1 fruit fly cellular context compared by ENCODE assay signal in the genomic region with DNA sequence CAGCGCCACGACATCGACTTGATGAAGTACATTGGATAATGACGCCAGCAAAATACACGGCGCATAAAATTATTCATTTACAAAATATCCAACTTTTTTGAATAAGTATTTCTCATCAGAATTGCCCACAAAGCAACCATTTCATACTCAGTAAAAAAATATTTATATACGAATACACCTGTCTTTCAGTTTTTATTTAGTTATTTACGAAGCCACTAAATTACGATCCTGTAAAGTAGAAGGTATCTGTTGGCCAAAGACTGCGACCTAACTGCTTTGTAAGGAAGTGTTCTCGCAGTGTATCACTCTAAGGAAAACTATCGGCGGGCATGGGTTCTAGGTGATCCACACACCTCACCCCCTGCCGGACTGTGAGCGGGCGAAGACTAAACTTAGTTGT.
TF ChIP-seq lines count a peak whose summit lies in the region.

No protein-coding gene starts in this region.

TF ChIP-seq in whole organism, embryonic, 481 proteins besides CTCF, POLR2A, EP300 and RAD21 (continued from another document and continues in another):
- no peak for TF ChIP-seq CG17359 (tag; optimal IDR thresholded peaks at IDR 0.05; lab: Kevin White, UChicago)
- TF ChIP-seq Lim3 (GFP tag; IDR thresholded peaks at IDR 0.05; lab: Robert Waterston, UW) = 0 out of 2 replicates have a peak, but pooled peaks have one; percentile 10
- no peak for TF ChIP-seq Dfd (GFP tag; optimal IDR thresholded peaks at IDR 0.05; lab: Kevin White, UChicago)
- TF ChIP-seq dimm (GFP tag; IDR thresholded peaks at IDR 0.05; lab: Robert Waterston, UW) = peak; percentile 23; the same call in 1 of the 2 replicates
- peak; percentile 70; the same call in 2 of the 4 replicates for TF ChIP-seq Gug (GFP tag; IDR thresholded peaks at IDR 0.05; lab: Robert Waterston, UW)
- TF ChIP-seq Ets65A (GFP tag; lab: Kevin White, UChicago) = peak; percentile 91
- peak; percentile 49; the same call in 2 of the 3 replicates for TF ChIP-seq CG7357 (GFP tag; IDR thresholded peaks at IDR 0.05; lab: Robert Waterston, UW)
- peak; percentile 45 for TF ChIP-seq tin (GFP tag; optimal IDR thresholded peaks at IDR 0.05; lab: Kevin White, UChicago)
- TF ChIP-seq Med (GFP tag; lab: Kevin White, UChicago) = peak; percentile 91
- no peak for TF ChIP-seq pan (optimal IDR thresholded peaks at IDR 0.05; lab: Kevin White, UChicago)
- TF ChIP-seq pan (GFP tag; optimal IDR thresholded peaks at IDR 0.05 in 1 of 2, IDR thresholded peaks at IDR 0.05 in 1 of 2) = peak in 1 of 2 experiments; percentile 66
- TF ChIP-seq CG2129 (GFP tag; IDR thresholded peaks at IDR 0.05; lab: Robert Waterston, UW; ENCODE audit: partially characterized antibody) = no peak
- TF ChIP-seq CG1647 (GFP tag; optimal IDR thresholded peaks at IDR 0.05; lab: Kevin White, UChicago) = peak; percentile 16
- no peak for TF ChIP-seq CG1792 (GFP tag; optimal IDR thresholded peaks at IDR 0.05; lab: Kevin White, UChicago)
- TF ChIP-seq CG4360 (GFP tag; IDR thresholded peaks at IDR 0.05; lab: Robert Waterston, UW) = no peak
- TF ChIP-seq CG12219 (GFP tag; optimal IDR thresholded peaks at IDR 0.05; lab: Kevin White, UChicago) = peak; percentile 20
- TF ChIP-seq lmd (GFP tag; IDR thresholded peaks at IDR 0.05; lab: Robert Waterston, UW) = peak; percentile 62
- TF ChIP-seq inv (GFP tag; IDR thresholded peaks at IDR 0.05; lab: Robert Waterston, UW; ENCODE audit: partially characterized antibody) = no peak
- no peak for TF ChIP-seq crc (GFP tag; optimal IDR thresholded peaks at IDR 0.05; lab: Kevin White, UChicago)
- peak; percentile 29 for TF ChIP-seq Chrac-16 (GFP tag; optimal IDR thresholded peaks at IDR 0.05; lab: Kevin White, UChicago)
- no peak for TF ChIP-seq toy (GFP tag; IDR thresholded peaks at IDR 0.05; lab: Robert Waterston, UW)
- no peak for TF ChIP-seq BEAF-32 (GFP tag; optimal IDR thresholded peaks at IDR 0.05; lab: Kevin White, UChicago)
- TF ChIP-seq Camta (GFP tag; optimal IDR thresholded peaks at IDR 0.05; lab: Kevin White, UChicago) = peak; percentile 13
- TF ChIP-seq scrt (GFP tag; optimal IDR thresholded peaks at IDR 0.05; lab: Kevin White, UChicago) = no peak
- peak; percentile 30; the same call in 1 of the 2 replicates for TF ChIP-seq H2.0 (GFP tag; IDR thresholded peaks at IDR 0.05; lab: Robert Waterston, UW)
- TF ChIP-seq Optix (GFP tag; IDR thresholded peaks at IDR 0.05; lab: Robert Waterston, UW) = peak; percentile 43; the same call in 1 of the 3 replicates
- no peak for TF ChIP-seq Fer2 (tag; optimal IDR thresholded peaks at IDR 0.05; lab: Kevin White, UChicago)
- no peak for TF ChIP-seq nau (GFP tag; optimal IDR thresholded peaks at IDR 0.05; lab: Kevin White, UChicago)
- TF ChIP-seq CG18476 (GFP tag; optimal IDR thresholded peaks at IDR 0.05; lab: Kevin White, UChicago) = peak; percentile 12
- no peak for TF ChIP-seq grn (GFP tag; optimal IDR thresholded peaks at IDR 0.05; lab: Kevin White, UChicago)
- peak; percentile 42; the same call in 1 of the 2 replicates for TF ChIP-seq CG4404 (GFP tag; IDR thresholded peaks at IDR 0.05; lab: Robert Waterston, UW)
- peak in 1 of 2 experiments; percentile 30 for TF ChIP-seq bsh (GFP tag; optimal IDR thresholded peaks at IDR 0.05; lab: Kevin White, UChicago)
- TF ChIP-seq ara (GFP tag; IDR thresholded peaks at IDR 0.05; lab: Robert Waterston, UW) = 0 out of 2 replicates have a peak, but pooled peaks have one; percentile 35
- TF ChIP-seq corto (GFP tag; optimal IDR thresholded peaks at IDR 0.05; lab: Kevin White, UChicago) = no peak
- peak; percentile 22 for TF ChIP-seq chn (GFP tag; optimal IDR thresholded peaks at IDR 0.05; lab: Kevin White, UChicago)
- peak; percentile 30 for TF ChIP-seq CG7786 (GFP tag; optimal IDR thresholded peaks at IDR 0.05; lab: Kevin White, UChicago)
- no peak for TF ChIP-seq dati (GFP tag; IDR thresholded peaks at IDR 0.05; lab: Robert Waterston, UW)
- TF ChIP-seq ssp (GFP tag; IDR thresholded peaks at IDR 0.05; lab: Robert Waterston, UW) = peak; percentile 5; the same call in 1 of the 2 replicates
- TF ChIP-seq Bdp1 (GFP tag; optimal IDR thresholded peaks at IDR 0.05; lab: Kevin White, UChicago) = no peak
- TF ChIP-seq Ada2b (GFP tag; IDR thresholded peaks at IDR 0.05; lab: Robert Waterston, UW) = peak; percentile 49
- peak; percentile 32 for TF ChIP-seq CG18619 (GFP tag; optimal IDR thresholded peaks at IDR 0.05; lab: Kevin White, UChicago)
- TF ChIP-seq pfk (GFP tag; optimal IDR thresholded peaks at IDR 0.05; lab: Kevin White, UChicago) = no peak
- TF ChIP-seq dm (GFP tag; optimal IDR thresholded peaks at IDR 0.05; lab: Kevin White, UChicago) = no peak
- TF ChIP-seq B-H1 (GFP tag; IDR thresholded peaks at IDR 0.05; lab: Robert Waterston, UW) = 0 out of 3 replicates have a peak, but pooled peaks have one; percentile 12
- 0 out of 3 replicates have a peak, but pooled peaks have one; percentile 15 for TF ChIP-seq ase (GFP tag; IDR thresholded peaks at IDR 0.05; lab: Robert Waterston, UW)
- no peak for TF ChIP-seq insv (GFP tag; optimal IDR thresholded peaks at IDR 0.05; lab: Kevin White, UChicago)
- peak; percentile 54; the same call in 1 of the 2 replicates for TF ChIP-seq CG32532 (GFP tag; IDR thresholded peaks at IDR 0.05; lab: Robert Waterston, UW)
- peak; percentile 35 for TF ChIP-seq CG9876 (GFP tag; optimal IDR thresholded peaks at IDR 0.05; lab: Kevin White, UChicago)
- peak; percentile 37 for TF ChIP-seq CG4820 (GFP tag; optimal IDR thresholded peaks at IDR 0.05; lab: Kevin White, UChicago)
- TF ChIP-seq CG4854 (GFP tag; optimal IDR thresholded peaks at IDR 0.05; lab: Kevin White, UChicago) = no peak
- TF ChIP-seq run (tag; optimal IDR thresholded peaks at IDR 0.05; lab: Kevin White, UChicago) = no peak
- 0 out of 3 replicates have a peak, but pooled peaks have one; percentile 8 for TF ChIP-seq CG6175 (GFP tag; IDR thresholded peaks at IDR 0.05; lab: Robert Waterston, UW)
- TF ChIP-seq E2f2 (GFP tag; IDR thresholded peaks at IDR 0.05; lab: Robert Waterston, UW) = peak; percentile 22; the same call in 1 of the 2 replicates
- TF ChIP-seq jigr1 (GFP tag; IDR thresholded peaks at IDR 0.05; lab: Robert Waterston, UW) = 0 out of 3 replicates have a peak, but pooled peaks have one; percentile 27
- TF ChIP-seq kah (GFP tag; optimal IDR thresholded peaks at IDR 0.05; lab: Kevin White, UChicago) = no peak
- TF ChIP-seq zen2 (GFP tag; IDR thresholded peaks at IDR 0.05; lab: Robert Waterston, UW; ENCODE audit: partially characterized antibody) = no peak
- no peak for TF ChIP-seq hkb (optimal IDR thresholded peaks at IDR 0.05; lab: Kevin White, UChicago)
- 0 out of 2 replicates have a peak, but pooled peaks have one; percentile 33 for TF ChIP-seq hkb (GFP tag; IDR thresholded peaks at IDR 0.05; lab: Robert Waterston, UW)
- no peak for TF ChIP-seq bowl (GFP tag; IDR thresholded peaks at IDR 0.05; lab: Robert Waterston, UW)
- TF ChIP-seq wek (GFP tag; optimal IDR thresholded peaks at IDR 0.05; lab: Kevin White, UChicago) = no peak
- no peak for TF ChIP-seq Atf3 (GFP tag; optimal IDR thresholded peaks at IDR 0.05; lab: Kevin White, UChicago)
- no peak for TF ChIP-seq gro (GFP tag; optimal IDR thresholded peaks at IDR 0.05; lab: Kevin White, UChicago)
- TF ChIP-seq CG16813 (GFP tag; IDR thresholded peaks at IDR 0.05; lab: Robert Waterston, UW; ENCODE audit: partially characterized antibody) = no peak
- TF ChIP-seq fu2 (GFP tag; optimal IDR thresholded peaks at IDR 0.05; lab: Kevin White, UChicago) = peak; percentile 39
- peak; percentile 63 for TF ChIP-seq sob (GFP tag; IDR thresholded peaks at IDR 0.05; lab: Robert Waterston, UW)
- TF ChIP-seq HHEX (GFP tag; optimal IDR thresholded peaks at IDR 0.05; lab: Kevin White, UChicago) = peak; percentile 30
- TF ChIP-seq CG7372 (GFP tag; IDR thresholded peaks at IDR 0.05; lab: Robert Waterston, UW) = peak; percentile 51
- TF ChIP-seq CG18599 (GFP tag; optimal IDR thresholded peaks at IDR 0.05; lab: Kevin White, UChicago) = peak; percentile 50
- peak; percentile 67; the same call in 1 of the 2 replicates for TF ChIP-seq klu (GFP tag; IDR thresholded peaks at IDR 0.05; lab: Robert Waterston, UW)
- TF ChIP-seq trh (GFP tag; optimal IDR thresholded peaks at IDR 0.05; lab: Kevin White, UChicago) = peak; percentile 6
- peak; percentile 21 for TF ChIP-seq Six4 (GFP tag; optimal IDR thresholded peaks at IDR 0.05; lab: Kevin White, UChicago)
- TF ChIP-seq ind (GFP tag; optimal IDR thresholded peaks at IDR 0.05; lab: Kevin White, UChicago) = peak; percentile 48
- no peak for TF ChIP-seq CG10267 (tag; optimal IDR thresholded peaks at IDR 0.05; lab: Kevin White, UChicago)
- peak; percentile 61 for TF ChIP-seq bcd (GFP tag; optimal IDR thresholded peaks at IDR 0.05; lab: Kevin White, UChicago)
- no peak for TF ChIP-seq caup (GFP tag; optimal IDR thresholded peaks at IDR 0.05; lab: Kevin White, UChicago; ENCODE audit: severe bottlenecking)
- TF ChIP-seq CG12071 (GFP tag; optimal IDR thresholded peaks at IDR 0.05; lab: Kevin White, UChicago) = peak; percentile 24
- TF ChIP-seq Oli (tag; optimal IDR thresholded peaks at IDR 0.05; lab: Kevin White, UChicago) = peak; percentile 61
- no peak for TF ChIP-seq vfl (GFP tag; optimal IDR thresholded peaks at IDR 0.05; lab: Kevin White, UChicago)
- peak; percentile 5 for TF ChIP-seq CHES-1-like (GFP tag; optimal IDR thresholded peaks at IDR 0.05; lab: Kevin White, UChicago)
- TF ChIP-seq CG30431 (GFP tag; optimal IDR thresholded peaks at IDR 0.05; lab: Kevin White, UChicago) = peak; percentile 27
- TF ChIP-seq Jarid2 (GFP tag; optimal IDR thresholded peaks at IDR 0.05; lab: Kevin White, UChicago) = no peak
- peak; percentile 15 for TF ChIP-seq Hmr (GFP tag; optimal IDR thresholded peaks at IDR 0.05; lab: Kevin White, UChicago)
- peak; percentile 34 for TF ChIP-seq Hsf (GFP tag; optimal IDR thresholded peaks at IDR 0.05; lab: Kevin White, UChicago)
- peak; percentile 48 for TF ChIP-seq Dip3 (GFP tag; optimal IDR thresholded peaks at IDR 0.05; lab: Kevin White, UChicago)
- TF ChIP-seq CG2889 (GFP tag; IDR thresholded peaks at IDR 0.05; lab: Robert Waterston, UW) = 0 out of 3 replicates have a peak, but pooled peaks have one; percentile 38
- TF ChIP-seq bigmax (GFP tag; optimal IDR thresholded peaks at IDR 0.05; lab: Kevin White, UChicago) = no peak
- no peak for TF ChIP-seq Dip2 (GFP tag; IDR thresholded peaks at IDR 0.05; lab: Robert Waterston, UW)
- TF ChIP-seq CG3847 (GFP tag; IDR thresholded peaks at IDR 0.05; lab: Robert Waterston, UW) = peak; percentile 47
- TF ChIP-seq kay (GFP tag; optimal IDR thresholded peaks at IDR 0.05; lab: Kevin White, UChicago) = no peak
- no peak for TF ChIP-seq Doc2 (GFP tag; IDR thresholded peaks at IDR 0.05; lab: Robert Waterston, UW)
- peak; percentile 68 for TF ChIP-seq Drgx (GFP tag; IDR thresholded peaks at IDR 0.05; lab: Robert Waterston, UW)
- no peak for TF ChIP-seq CG8290 (GFP tag; optimal IDR thresholded peaks at IDR 0.05; lab: Kevin White, UChicago)
- no peak for TF ChIP-seq CG8290 (tag; optimal IDR thresholded peaks at IDR 0.05; lab: Kevin White, UChicago)
- peak; percentile 73 for TF ChIP-seq nmo (GFP tag; optimal IDR thresholded peaks at IDR 0.05; lab: Kevin White, UChicago)
- TF ChIP-seq D19B (GFP tag; optimal IDR thresholded peaks at IDR 0.05; lab: Kevin White, UChicago) = no peak
- no peak for TF ChIP-seq ems (GFP tag; optimal IDR thresholded peaks at IDR 0.05; lab: Kevin White, UChicago)
- no peak for TF ChIP-seq bbx (GFP tag; IDR thresholded peaks at IDR 0.05; lab: Robert Waterston, UW; ENCODE audit: partially characterized antibody)
- TF ChIP-seq zfh2 (GFP tag; optimal IDR thresholded peaks at IDR 0.05; lab: Kevin White, UChicago) = peak; percentile 39
- TF ChIP-seq CG7556 (GFP tag; optimal IDR thresholded peaks at IDR 0.05; lab: Kevin White, UChicago) = peak; percentile 39
- peak; percentile 24; the same call in 1 of the 3 replicates for TF ChIP-seq CG11560 (tag; IDR thresholded peaks at IDR 0.05; lab: Robert Waterston, UW)
- TF ChIP-seq Dbx (GFP tag; IDR thresholded peaks at IDR 0.05; lab: Robert Waterston, UW) = peak; percentile 47; the same call in 1 of the 3 replicates
- no peak for TF ChIP-seq Dad (GFP tag; optimal IDR thresholded peaks at IDR 0.05; lab: Kevin White, UChicago)
- peak; percentile 34; the same call in 1 of the 2 replicates for TF ChIP-seq CG32767 (GFP tag; IDR thresholded peaks at IDR 0.05; lab: Robert Waterston, UW)
- peak; percentile 22 for TF ChIP-seq CG2875 (GFP tag; optimal IDR thresholded peaks at IDR 0.05; lab: Kevin White, UChicago)
- no peak for TF ChIP-seq Lhr (GFP tag; optimal IDR thresholded peaks at IDR 0.05; lab: Kevin White, UChicago)
- peak; percentile 12 for TF ChIP-seq Mad (GFP tag; optimal IDR thresholded peaks at IDR 0.05; lab: Kevin White, UChicago)
- no peak for TF ChIP-seq Vsx1 (GFP tag; optimal IDR thresholded peaks at IDR 0.05; lab: Kevin White, UChicago)
- peak; percentile 74 for TF ChIP-seq CG9932 (GFP tag; IDR thresholded peaks at IDR 0.05; lab: Robert Waterston, UW)
- TF ChIP-seq CG31224 (GFP tag; IDR thresholded peaks at IDR 0.05; lab: Robert Waterston, UW) = peak; percentile 51; the same call in 1 of the 2 replicates
- TF ChIP-seq CG3838 (GFP tag; optimal IDR thresholded peaks at IDR 0.05; lab: Kevin White, UChicago) = peak; percentile 54
- peak; percentile 40; the same call in 1 of the 2 replicates for TF ChIP-seq CG14014 (GFP tag; IDR thresholded peaks at IDR 0.05; lab: Robert Waterston, UW)
- no peak for TF ChIP-seq CG8944 (GFP tag; optimal IDR thresholded peaks at IDR 0.05; lab: Kevin White, UChicago)
- TF ChIP-seq chif (GFP tag; optimal IDR thresholded peaks at IDR 0.05; lab: Kevin White, UChicago) = peak in 1 of 2 experiments; percentile 31
- TF ChIP-seq CG12104 (GFP tag; optimal IDR thresholded peaks at IDR 0.05; lab: Kevin White, UChicago) = peak; percentile 36
- TF ChIP-seq CG7745 (tag; optimal IDR thresholded peaks at IDR 0.05; lab: Kevin White, UChicago) = no peak
- TF ChIP-seq al (GFP tag; IDR thresholded peaks at IDR 0.05; lab: Robert Waterston, UW) = peak; percentile 75
- no peak for TF ChIP-seq nerfin-1 (tag; optimal IDR thresholded peaks at IDR 0.05; lab: Kevin White, UChicago)
- TF ChIP-seq gsb (GFP tag; IDR thresholded peaks at IDR 0.05; lab: Robert Waterston, UW) = 0 out of 2 replicates have a peak, but pooled peaks have one; percentile 8
- no peak for TF ChIP-seq C15 (GFP tag; IDR thresholded peaks at IDR 0.05; lab: Robert Waterston, UW)
- TF ChIP-seq tx (GFP tag; optimal IDR thresholded peaks at IDR 0.05; lab: Kevin White, UChicago) = no peak
- peak; percentile 40 for TF ChIP-seq HLH54F (GFP tag; optimal IDR thresholded peaks at IDR 0.05; lab: Kevin White, UChicago)
- TF ChIP-seq da (GFP tag; optimal IDR thresholded peaks at IDR 0.05; lab: Kevin White, UChicago) = no peak
- TF ChIP-seq CG10543 (GFP tag; optimal IDR thresholded peaks at IDR 0.05; lab: Kevin White, UChicago) = peak; percentile 66
